In the genomic region with DNA sequence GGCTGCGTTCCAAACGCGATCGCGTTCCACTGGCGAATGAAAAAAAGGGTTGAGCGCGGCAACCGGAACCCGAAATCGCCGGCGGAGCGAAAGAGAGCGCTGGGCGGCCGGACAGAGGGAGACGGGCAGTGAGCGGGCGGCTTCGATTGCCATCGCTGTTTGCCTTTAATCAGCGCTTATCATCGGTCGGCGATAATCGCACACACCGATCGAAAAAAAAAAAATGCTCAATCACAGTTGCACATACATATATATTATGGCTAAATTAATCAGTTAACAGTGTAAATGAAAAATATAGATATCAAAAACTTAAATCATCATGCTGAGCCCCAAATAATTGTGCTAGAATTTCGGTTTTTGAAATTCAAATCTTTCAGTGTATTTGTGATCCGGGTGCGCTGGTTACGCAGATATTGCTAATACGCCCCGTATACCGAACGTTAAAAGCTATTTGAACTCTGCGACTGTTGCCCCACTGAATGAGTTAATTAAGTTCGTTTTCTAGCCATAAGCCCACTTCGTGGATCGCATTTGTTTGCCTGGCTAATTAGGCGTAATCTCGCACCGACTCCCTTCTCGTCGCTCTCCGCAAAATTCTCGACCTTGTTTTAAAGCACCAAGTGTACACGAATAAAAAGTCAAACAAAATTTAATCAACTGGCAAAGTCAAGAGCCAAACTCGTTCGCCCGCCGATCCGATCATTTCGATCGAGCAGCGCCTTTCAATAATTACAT, we compare ENCODE assay signal across 5 fruit fly cellular contexts.
TF ChIP-seq lines count a peak whose summit lies in the region.

A gene (minus strand): TSS at position 38 of the 735 bp plus-strand sequence.

- no peak for TF ChIP-seq CTCF in whole organism, embryonic (GFP tag; optimal IDR thresholded peaks at IDR 0.05; lab: Kevin White, UChicago)

TF ChIP-seq in whole organism, adult, 20 proteins besides CTCF, POLR2A, EP300 and RAD21:
- TF ChIP-seq CG5204 (GFP tag; optimal IDR thresholded peaks at IDR 0.05; lab: Kevin White, UChicago) (no peak), CG1620 (GFP tag; optimal IDR thresholded peaks at IDR 0.05; lab: Kevin White, UChicago) (no peak), CG11617 (GFP tag; optimal IDR thresholded peaks at IDR 0.05; lab: Kevin White, UChicago) (no peak), toe (GFP tag; optimal IDR thresholded peaks at IDR 0.05; lab: Kevin White, UChicago) (no peak), CG14711 (tag; optimal IDR thresholded peaks at IDR 0.05; lab: Kevin White, UChicago) (peak; percentile 2), CG7045 (GFP tag; optimal IDR thresholded peaks at IDR 0.05; lab: Kevin White, UChicago) (no peak), Hr96 (GFP tag; optimal IDR thresholded peaks at IDR 0.05; lab: Kevin White, UChicago) (no peak), CG7101 (tag; optimal IDR thresholded peaks at IDR 0.05; lab: Kevin White, UChicago) (peak; percentile 3), tj (GFP tag; optimal IDR thresholded peaks at IDR 0.05; lab: Kevin White, UChicago) (no peak), Mnt (GFP tag; optimal IDR thresholded peaks at IDR 0.05; lab: Kevin White, UChicago) (no peak)

TF ChIP-seq in whole organism, embryonic, 481 proteins besides CTCF, POLR2A, EP300 and RAD21 (continues in another document):
- 0 out of 2 replicates have a peak, but pooled peaks have one; percentile 7 for TF ChIP-seq danr (GFP tag; IDR thresholded peaks at IDR 0.05; lab: Robert Waterston, UW)
- TF ChIP-seq CG15479 (GFP tag; optimal IDR thresholded peaks at IDR 0.05; lab: Kevin White, UChicago): no peak
- TF ChIP-seq schlank (tag; optimal IDR thresholded peaks at IDR 0.05; lab: Kevin White, UChicago): no peak
- TF ChIP-seq eve (GFP tag; optimal IDR thresholded peaks at IDR 0.05; lab: Kevin White, UChicago): no peak
- TF ChIP-seq GATAe (GFP tag; conservative IDR thresholded peaks at IDR 0.05; lab: Robert Waterston, UW): 0 out of 2 replicates have a peak, but pooled peaks have one; percentile 19
- TF ChIP-seq Ptx1 (GFP tag; IDR thresholded peaks at IDR 0.05; lab: Robert Waterston, UW): peak; percentile 53
- TF ChIP-seq Aef1 (GFP tag; IDR thresholded peaks at IDR 0.05; lab: Robert Waterston, UW): peak; percentile 34; the same call in 1 of the 3 replicates
- no peak for TF ChIP-seq fru (optimal IDR thresholded peaks at IDR 0.05; lab: Kevin White, UChicago)
- 0 out of 2 replicates have a peak, but pooled peaks have one; percentile 8 for TF ChIP-seq Adf1 (GFP tag; IDR thresholded peaks at IDR 0.05; lab: Robert Waterston, UW)
- TF ChIP-seq CG2120 (GFP tag; optimal IDR thresholded peaks at IDR 0.05; lab: Kevin White, UChicago): peak; percentile 58
- TF ChIP-seq D19A (tag; optimal IDR thresholded peaks at IDR 0.05; lab: Kevin White, UChicago): no peak
- peak; percentile 12 for TF ChIP-seq CG2678 (tag; optimal IDR thresholded peaks at IDR 0.05; lab: Kevin White, UChicago)
- peak; percentile 47; the same call in 1 of the 2 replicates for TF ChIP-seq crol (GFP tag; IDR thresholded peaks at IDR 0.05; lab: Robert Waterston, UW)
- TF ChIP-seq Med (GFP tag; lab: Kevin White, UChicago): peak; percentile 71
- TF ChIP-seq CG10274 (GFP tag; optimal IDR thresholded peaks at IDR 0.05; lab: Kevin White, UChicago): no peak
- TF ChIP-seq dysf (GFP tag; IDR thresholded peaks at IDR 0.05; lab: Robert Waterston, UW): peak; percentile 46; the same call in 2 of the 3 replicates
- no peak for TF ChIP-seq B-H2 (GFP tag; optimal IDR thresholded peaks at IDR 0.05; lab: Kevin White, UChicago)

TF ChIP-seq in whole organism, prepupa, 60 proteins besides CTCF, POLR2A, EP300 and RAD21 (continues in another document):
- TF ChIP-seq vri (GFP tag; optimal IDR thresholded peaks at IDR 0.05; lab: Kevin White, UChicago): peak; percentile 13
- peak; percentile 7 for TF ChIP-seq cyc (GFP tag; optimal IDR thresholded peaks at IDR 0.05; lab: Kevin White, UChicago)
- TF ChIP-seq Hr4 (GFP tag; optimal IDR thresholded peaks at IDR 0.05; lab: Kevin White, UChicago): no peak
- no peak for TF ChIP-seq CG6163 (GFP tag; IDR thresholded peaks at IDR 0.05; lab: Robert Waterston, UW)
- TF ChIP-seq CG3919 (GFP tag; optimal IDR thresholded peaks at IDR 0.05; lab: Kevin White, UChicago): no peak
- TF ChIP-seq ss (GFP tag; optimal IDR thresholded peaks at IDR 0.05; lab: Kevin White, UChicago): no peak
- TF ChIP-seq achi (GFP tag; optimal IDR thresholded peaks at IDR 0.05; lab: Kevin White, UChicago): peak; percentile 15
- peak; percentile 20 for TF ChIP-seq Hr39 (GFP tag; optimal IDR thresholded peaks at IDR 0.05; lab: Kevin White, UChicago)
- no peak for TF ChIP-seq CG6808 (GFP tag; optimal IDR thresholded peaks at IDR 0.05; lab: Kevin White, UChicago)
- TF ChIP-seq Smox (GFP tag; optimal IDR thresholded peaks at IDR 0.05; lab: Kevin White, UChicago): peak; percentile 38
- peak; percentile 41 for TF ChIP-seq Met (GFP tag; optimal IDR thresholded peaks at IDR 0.05; lab: Kevin White, UChicago)
- peak; percentile 31 for TF ChIP-seq Eip78C (GFP tag; lab: Kevin White, UChicago)
- TF ChIP-seq lz (GFP tag; optimal IDR thresholded peaks at IDR 0.05; lab: Kevin White, UChicago): peak; percentile 0
- TF ChIP-seq Sox14 (GFP tag; optimal IDR thresholded peaks at IDR 0.05; lab: Kevin White, UChicago): no peak
- no peak for TF ChIP-seq Lpt (GFP tag; optimal IDR thresholded peaks at IDR 0.05; lab: Kevin White, UChicago)
- TF ChIP-seq Gug (GFP tag; IDR thresholded peaks at IDR 0.05; lab: Robert Waterston, UW): no peak
- peak; percentile 26 for TF ChIP-seq pdm3 (GFP tag; optimal IDR thresholded peaks at IDR 0.05; lab: Kevin White, UChicago)
- no peak for TF ChIP-seq fd59A (GFP tag; optimal IDR thresholded peaks at IDR 0.05; lab: Kevin White, UChicago)
- 0 out of 3 replicates have a peak, but pooled peaks have one; percentile 28 for TF ChIP-seq CG8119 (GFP tag; IDR thresholded peaks at IDR 0.05; lab: Robert Waterston, UW)
- TF ChIP-seq svp (GFP tag; lab: Kevin White, UChicago): peak; percentile 21

TF ChIP-seq in whole organism, pupa, 21 proteins besides CTCF, POLR2A, EP300 and RAD21:
- no peak for TF ChIP-seq CG4496 (GFP tag; IDR thresholded peaks at IDR 0.05; lab: Robert Waterston, UW)
- no peak for TF ChIP-seq Ets98B (GFP tag; IDR thresholded peaks at IDR 0.05; lab: Robert Waterston, UW)
- no peak for TF ChIP-seq CG15710 (tag; optimal IDR thresholded peaks at IDR 0.05; lab: Kevin White, UChicago)
- peak; percentile 21 for TF ChIP-seq CG13204 (GFP tag; optimal IDR thresholded peaks at IDR 0.05; lab: Kevin White, UChicago)
- no peak for TF ChIP-seq EcR (GFP tag; optimal IDR thresholded peaks at IDR 0.05; lab: Kevin White, UChicago)
TF ChIP-seq in whole organism, pupa: peak in this region for 1.

TF ChIP-seq in whole organism, wandering third instar larva, 38 proteins besides CTCF, POLR2A, EP300 and RAD21 (continues in another document):
- no peak for TF ChIP-seq Sp1 (GFP tag; optimal IDR thresholded peaks at IDR 0.05; lab: Kevin White, UChicago)
- peak; percentile 15 for TF ChIP-seq br (GFP tag; optimal IDR thresholded peaks at IDR 0.05; lab: Kevin White, UChicago)
- no peak for TF ChIP-seq pan (optimal IDR thresholded peaks at IDR 0.05; lab: Kevin White, UChicago)
- no peak for TF ChIP-seq CrebA (GFP tag; optimal IDR thresholded peaks at IDR 0.05; lab: Kevin White, UChicago; ENCODE audit: borderline replicate concordance)
- no peak for TF ChIP-seq CG32264 (GFP tag; optimal IDR thresholded peaks at IDR 0.05; lab: Kevin White, UChicago)
- no peak for TF ChIP-seq ey (GFP tag; optimal IDR thresholded peaks at IDR 0.05; lab: Kevin White, UChicago)
- no peak for TF ChIP-seq brk (GFP tag; optimal IDR thresholded peaks at IDR 0.05; lab: Kevin White, UChicago)
- peak; percentile 27 for TF ChIP-seq Hnf4 (GFP tag; optimal IDR thresholded peaks at IDR 0.05; lab: Kevin White, UChicago)
- TF ChIP-seq GATAd (GFP tag; optimal IDR thresholded peaks at IDR 0.05; lab: Kevin White, UChicago): no peak
- TF ChIP-seq lola (GFP tag; optimal IDR thresholded peaks at IDR 0.05; lab: Kevin White, UChicago): no peak
- TF ChIP-seq Jra (GFP tag; optimal IDR thresholded peaks at IDR 0.05; lab: Kevin White, UChicago): no peak
- TF ChIP-seq jim (GFP tag; optimal IDR thresholded peaks at IDR 0.05; lab: Kevin White, UChicago): no peak
- TF ChIP-seq CG9705 (GFP tag; optimal IDR thresholded peaks at IDR 0.05; lab: Kevin White, UChicago): no peak
- no peak for TF ChIP-seq Abd-B (GFP tag; optimal IDR thresholded peaks at IDR 0.05; lab: Kevin White, UChicago)
- no peak for TF ChIP-seq Hr78 (GFP tag; optimal IDR thresholded peaks at IDR 0.05; lab: Kevin White, UChicago)
- TF ChIP-seq sage (GFP tag; optimal IDR thresholded peaks at IDR 0.05; lab: Kevin White, UChicago): no peak
- TF ChIP-seq HLH106 (tag; optimal IDR thresholded peaks at IDR 0.05; lab: Kevin White, UChicago): peak; percentile 7
- no peak for TF ChIP-seq Dif (GFP tag; optimal IDR thresholded peaks at IDR 0.05; lab: Kevin White, UChicago; ENCODE audit: partially characterized antibody)
- no peak for TF ChIP-seq sv (GFP tag; optimal IDR thresholded peaks at IDR 0.05; lab: Kevin White, UChicago)
- peak; percentile 13 for TF ChIP-seq rgr (GFP tag; optimal IDR thresholded peaks at IDR 0.05; lab: Kevin White, UChicago)
- TF ChIP-seq Mio (GFP tag; optimal IDR thresholded peaks at IDR 0.05; lab: Kevin White, UChicago): no peak
- no peak for TF ChIP-seq Myc (optimal IDR thresholded peaks at IDR 0.05; lab: Kevin White, UChicago)
- no peak for TF ChIP-seq Rel (GFP tag; optimal IDR thresholded peaks at IDR 0.05; lab: Kevin White, UChicago)
- TF ChIP-seq Rel (tag; optimal IDR thresholded peaks at IDR 0.05; lab: Kevin White, UChicago): no peak
- peak; percentile 97 for TF ChIP-seq Vsx2 (GFP tag; optimal IDR thresholded peaks at IDR 0.05; lab: Kevin White, UChicago; ENCODE audit: partially characterized antibody)
- no peak for TF ChIP-seq dl (GFP tag; optimal IDR thresholded peaks at IDR 0.05; lab: Kevin White, UChicago; ENCODE audit: insufficient read depth in 1 of 2, partially characterized antibody in 2 of 2)
- TF ChIP-seq Dfd (GFP tag; optimal IDR thresholded peaks at IDR 0.05; lab: Kevin White, UChicago): no peak
- no peak for TF ChIP-seq N (GFP tag; optimal IDR thresholded peaks at IDR 0.05; lab: Kevin White, UChicago)
- TF ChIP-seq psq (GFP tag; optimal IDR thresholded peaks at IDR 0.05; lab: Kevin White, UChicago): no peak
- TF ChIP-seq foxo (GFP tag; optimal IDR thresholded peaks at IDR 0.05; lab: Kevin White, UChicago): peak in 1 of 2 experiments; percentile 23
- peak; percentile 1 for TF ChIP-seq fru (GFP tag; optimal IDR thresholded peaks at IDR 0.05; lab: Kevin White, UChicago)
- peak; percentile 55 for TF ChIP-seq h (GFP tag; optimal IDR thresholded peaks at IDR 0.05; lab: Kevin White, UChicago)
- TF ChIP-seq OdsH (GFP tag; optimal IDR thresholded peaks at IDR 0.05; lab: Kevin White, UChicago): no peak
- no peak for TF ChIP-seq dsf (GFP tag; optimal IDR thresholded peaks at IDR 0.05; lab: Kevin White, UChicago; ENCODE audit: borderline replicate concordance)
- TF ChIP-seq dmrt93B (GFP tag; optimal IDR thresholded peaks at IDR 0.05; lab: Kevin White, UChicago): no peak
- no peak for TF ChIP-seq woc (GFP tag; optimal IDR thresholded peaks at IDR 0.05; lab: Kevin White, UChicago)
